Worm (Caenorhabditis elegans) whole organism, L4 larva: Measurements from ENCODE around the gene F37H8.5.

ENCODE experiments used
- F10B5.3 ChIP-seq: sonication (generic microtip); optimal IDR thresholded peaks from 2 replicates; lab custom pipeline; 2016; ENCODE audit warnings: mild to moderate bottlenecking, missing genetic modification characterization, missing compliant biosample characterization
- F44E2.7 ChIP-seq: fragments of 200-800 bp; sonication (Bioruptor generic); IDR thresholded peaks from 2 replicates; pipeline ENCODE4 v2.1.2; 2022; ENCODE audit warnings: missing genetic modification characterization, missing compliant biosample characterization
- Y5F2A.4 ChIP-seq: fragments of 200-800 bp; sonication (Bioruptor generic); optimal IDR thresholded peaks from 2 replicates; lab custom pipeline; 2018; ENCODE audit warnings: mild to moderate bottlenecking, missing genetic modification characterization, missing compliant biosample characterization
- Y75B8A.6 ChIP-seq: fragments of 200-800 bp; sonication (Bioruptor generic); IDR thresholded peaks from 2 replicates; pipeline ENCODE4 v1.3.6; 2022; ENCODE audit warnings: missing genetic modification reagents, missing genetic modification characterization, missing compliant biosample characterization
- ZK546.5 ChIP-seq, 2 experiments: sonication (generic microtip); optimal IDR thresholded peaks; 2 replicates each; lab custom pipeline; 2017; ENCODE audit warnings: missing biosample characterization in 2 of 2, missing genetic modification characterization in 2 of 2
- aha-1 ChIP-seq: fragments of 150-350 bp; peaks from one replicate; lab custom pipeline; 2014; ENCODE audit warnings: missing biosample characterization, missing genetic modification characterization
- aly-2 ChIP-seq: sonication (generic microtip); optimal IDR thresholded peaks from 2 replicates; lab custom pipeline; 2018; ENCODE audit warnings: missing biosample characterization, missing genetic modification characterization
- ama-1 ChIP-seq: fragments of 150-350 bp; optimal IDR thresholded peaks from 2 replicates; lab custom pipeline; 2014; ENCODE audit warnings: inconsistent platforms, mixed read lengths
- attf-4 ChIP-seq: sonication (generic microtip); optimal IDR thresholded peaks from 3 replicates; lab custom pipeline; 2017; ENCODE audit warnings: missing biosample characterization, missing genetic modification characterization
- ceh-20 ChIP-seq: fragments of 200-800 bp; sonication (Bioruptor generic); IDR thresholded peaks from 2 replicates; pipeline ENCODE4 v1.3.6; 2022; ENCODE audit warnings: missing genetic modification reagents, missing genetic modification characterization, missing compliant biosample characterization
- ceh-32 ChIP-seq: sonication (generic microtip); optimal IDR thresholded peaks from 2 replicates; lab custom pipeline; 2016; ENCODE audit warnings: mild to moderate bottlenecking, missing genetic modification characterization, missing compliant biosample characterization; ENCODE audit not compliant: poor library complexity
- ceh-44 ChIP-seq: fragments of 200-800 bp; sonication (Bioruptor generic); IDR thresholded peaks from 2 replicates; pipeline ENCODE4 v1.3.6; 2022; ENCODE audit warnings: missing genetic modification reagents, missing genetic modification characterization, missing compliant biosample characterization
- ceh-62 ChIP-seq: sonication (generic microtip); optimal IDR thresholded peaks from 2 replicates; lab custom pipeline; 2017; ENCODE audit warnings: missing biosample characterization, missing genetic modification characterization
- ctbp-1 ChIP-seq: fragments of 200-800 bp; sonication (Bioruptor generic); IDR thresholded peaks from 2 replicates; pipeline ENCODE4 v1.3.6; 2022; ENCODE audit warnings: missing genetic modification reagents, missing genetic modification characterization, missing compliant biosample characterization
- daf-16 ChIP-seq, 3 experiments: sonication (generic microtip); optimal IDR thresholded peaks; 2 replicates each; lab custom pipeline; 2016 to 2017; ENCODE audit warnings: missing genetic modification characterization in 3 of 3, missing genetic modification reagents in 3 of 3, mild to moderate bottlenecking in 2 of 3, missing compliant biosample characterization in 2 of 3, missing biosample characterization in 1 of 3, moderate library complexity in 1 of 3
- dmd-6 ChIP-seq: fragments of 200-800 bp; sonication (Bioruptor generic); IDR thresholded peaks from 2 replicates; pipeline ENCODE4 v1.3.6; 2022; ENCODE audit warnings: missing genetic modification reagents, missing genetic modification characterization, missing compliant biosample characterization
- dmd-9 ChIP-seq: fragments of 200-800 bp; sonication (Bioruptor generic); IDR thresholded peaks from 2 replicates; pipeline ENCODE4 v1.3.6; 2022; ENCODE audit warnings: missing genetic modification reagents, missing genetic modification characterization, missing compliant biosample characterization
- dpl-1 ChIP-seq: fragments of 150-350 bp; optimal IDR thresholded peaks from 2 replicates; lab custom pipeline; 2014; ENCODE audit warnings: missing biosample characterization, missing genetic modification reagents, missing genetic modification characterization
- dve-1 ChIP-seq: sonication (generic microtip); optimal IDR thresholded peaks from 2 replicates; lab custom pipeline; 2017; ENCODE audit warnings: antibody characterized with exemption, mild to moderate bottlenecking, missing genetic modification characterization, missing compliant biosample characterization; ENCODE audit not compliant: insufficient read depth
- egl-27 ChIP-seq: sonication (generic microtip); optimal IDR thresholded peaks from 3 replicates; lab custom pipeline; 2017; ENCODE audit warnings: missing biosample characterization, missing genetic modification reagents, missing genetic modification characterization
- fkh-10 ChIP-seq: fragments of 150-350 bp; optimal IDR thresholded peaks from 2 replicates; lab custom pipeline; 2014; ENCODE audit warnings: missing biosample characterization, missing genetic modification reagents, missing genetic modification characterization
- hif-1 ChIP-seq, 2 experiments: sonication (generic microtip); optimal IDR thresholded peaks; 2 replicates each; lab custom pipeline; 2016 to 2017; ENCODE audit warnings: missing compliant biosample characterization in 2 of 2, missing genetic modification characterization in 2 of 2, missing genetic modification reagents in 2 of 2, missing genotype in 2 of 2, mild to moderate bottlenecking in 1 of 2
- jun-1 ChIP-seq: fragments of 150-350 bp; optimal IDR thresholded peaks from 2 replicates; lab custom pipeline; 2014; ENCODE audit warnings: missing biosample characterization, missing genetic modification reagents, missing genetic modification characterization
- lin-15B ChIP-seq: fragments of 150-350 bp; sonication (generic microtip); optimal IDR thresholded peaks from 3 replicates; lab custom pipeline; 2014; ENCODE audit warnings: missing biosample characterization, missing genetic modification characterization
- lin-29 ChIP-seq: fragments of 200-800 bp; sonication (Bioruptor generic); IDR thresholded peaks from 2 replicates; pipeline ENCODE4 v1.3.6; 2022; ENCODE audit warnings: missing genetic modification reagents, missing genetic modification characterization, missing compliant biosample characterization
- lsy-2 ChIP-seq, 2 experiments: fragments of 150-350 bp in 1 of 2; sonication (generic microtip) in 1 of 2; optimal IDR thresholded peaks; 2 replicates each; lab custom pipeline; 2014 to 2017; ENCODE audit warnings: missing biosample characterization in 2 of 2, missing genetic modification characterization in 2 of 2
- madf-5 ChIP-seq, 2 experiments: fragments of 200-800 bp; sonication (Bioruptor generic); IDR thresholded peaks; 2 replicates each; pipeline ENCODE4 v1.3.6; 2022; ENCODE audit warnings: missing compliant biosample characterization in 2 of 2, missing genetic modification characterization in 2 of 2
- madf-9 ChIP-seq: fragments of 200-800 bp; sonication (Bioruptor generic); conservative IDR thresholded peaks from 2 replicates; pipeline ENCODE4 v1.3.6; 2022; ENCODE audit warnings: missing genetic modification reagents, missing genetic modification characterization, missing compliant biosample characterization
- mdl-1 ChIP-seq, 2 experiments: fragments of 150-350 bp in 1 of 2; sonication (generic microtip) in 1 of 2; optimal IDR thresholded peaks; 2 replicates each; lab custom pipeline; 2014 to 2017; ENCODE audit warnings: missing biosample characterization in 2 of 2, missing genetic modification characterization in 2 of 2
- mdt-29 ChIP-seq: fragments of 200-800 bp; sonication (Bioruptor generic); IDR thresholded peaks from 2 replicates; pipeline ENCODE4 v1.3.6; 2022; ENCODE audit warnings: missing genetic modification reagents, missing genetic modification characterization, missing compliant biosample characterization
- mes-2 ChIP-seq: sonication (generic microtip); optimal IDR thresholded peaks from 2 replicates; lab custom pipeline; 2016; ENCODE audit warnings: missing genotype, mild to moderate bottlenecking, missing genetic modification characterization, missing compliant biosample characterization; ENCODE audit not compliant: poor library complexity, severe bottlenecking
- mxl-3 ChIP-seq: fragments of 200-800 bp; sonication (Bioruptor generic); optimal IDR thresholded peaks from 2 replicates; lab custom pipeline; 2018; ENCODE audit warnings: mild to moderate bottlenecking, missing genetic modification characterization, missing compliant biosample characterization
- nhr-28 ChIP-seq: fragments of 150-350 bp; optimal IDR thresholded peaks from 2 replicates; lab custom pipeline; 2014; ENCODE audit warnings: missing biosample characterization, missing genetic modification characterization
- nhr-77 ChIP-seq: fragments of 150-350 bp; optimal IDR thresholded peaks from 2 replicates; lab custom pipeline; 2014; ENCODE audit warnings: missing biosample characterization, missing genetic modification characterization
- php-3 ChIP-seq: fragments of 200-800 bp; sonication (Bioruptor generic); IDR thresholded peaks from 2 replicates; pipeline ENCODE4 v1.3.6; 2022; ENCODE audit warnings: missing genetic modification reagents, missing genetic modification characterization, missing compliant biosample characterization
- pqm-1 ChIP-seq: sonication (generic microtip); optimal IDR thresholded peaks from 2 replicates; lab custom pipeline; 2017; ENCODE audit warnings: missing biosample characterization, missing genetic modification characterization
- rbr-2 ChIP-seq: sonication (generic microtip); optimal IDR thresholded peaks from 2 replicates; lab custom pipeline; 2016; ENCODE audit warnings: missing genotype, missing genetic modification characterization, missing compliant biosample characterization
- set-16 ChIP-seq: fragments of 200-800 bp; sonication (Bioruptor generic); IDR thresholded peaks from 2 replicates; pipeline ENCODE4 v1.3.6; 2022; ENCODE audit warnings: missing genetic modification reagents, missing genetic modification characterization, missing compliant biosample characterization
- spr-3 ChIP-seq: fragments of 200-800 bp; sonication (Bioruptor generic); optimal IDR thresholded peaks from 2 replicates; lab custom pipeline; 2018; ENCODE audit warnings: mild to moderate bottlenecking, missing genetic modification characterization, missing compliant biosample characterization
- tra-1 ChIP-seq: fragments of 200-800 bp; sonication (Bioruptor generic); IDR thresholded peaks from 2 replicates; pipeline ENCODE4 v1.3.6; 2022; ENCODE audit warnings: missing genetic modification reagents, missing genetic modification characterization, missing compliant biosample characterization
- unc-130 ChIP-seq: sonication (generic microtip); optimal IDR thresholded peaks from 2 replicates; lab custom pipeline; 2016; ENCODE audit warnings: missing genetic modification reagents, missing genetic modification characterization, missing compliant biosample characterization
- unc-39 ChIP-seq: sonication (generic microtip); optimal IDR thresholded peaks from 2 replicates; lab custom pipeline; 2017; ENCODE audit warnings: missing biosample characterization, missing genetic modification characterization
- unc-62 ChIP-seq, 3 experiments: fragments of 150-350 bp in 1 of 3; sonication (generic microtip); optimal IDR thresholded peaks in 2 of 3; peaks in 1 of 3; 1 replicate in 1 of 3; 2 replicates in 2 of 3; lab custom pipeline; 2014 to 2017; ENCODE audit warnings: missing biosample characterization in 3 of 3, missing genetic modification characterization in 3 of 3, missing genetic modification reagents in 3 of 3, missing genotype in 1 of 3
- zip-2 ChIP-seq: fragments of 150-350 bp; optimal IDR thresholded peaks from 2 replicates; lab custom pipeline; 2014; ENCODE audit warnings: missing biosample characterization, missing genetic modification characterization
- ztf-11 ChIP-seq: fragments of 150-350 bp; optimal IDR thresholded peaks from 2 replicates; lab custom pipeline; 2014; ENCODE audit warnings: missing biosample characterization, missing genetic modification characterization
- ztf-7 ChIP-seq: fragments of 150-350 bp; optimal IDR thresholded peaks from 2 replicates; lab custom pipeline; 2014; ENCODE audit warnings: missing biosample characterization, missing genetic modification characterization

The F37H8.5 gene

ce11 chrII:11150976-11151375, 37.0 kb upstream of the F37H8.5 start (continued):
- no peak for TF ChIP-seq F44E2.7 (GFP tag; lab: Robert Waterston, UW)
- no peak for TF ChIP-seq ctbp-1 (GFP tag; lab: Robert Waterston, UW)
- TF ChIP-seq zip-2 (tag; lab: Kevin White, UChicago): no peak

- peak; percentile 21 for TF ChIP-seq aha-1 (tag; lab: Kevin White, UChicago)
- TF ChIP-seq daf-16 (GFP tag; optimal IDR thresholded peaks at IDR 0.05; lab: Kevin White, UChicago): no peak
- no peak for TF ChIP-seq daf-16 (tag; optimal IDR thresholded peaks at IDR 0.05; lab: Kevin White, UChicago)
- TF ChIP-seq ztf-7 (tag; lab: Kevin White, UChicago): no peak
- TF ChIP-seq, all 104 proteins: peak for 1
Measured at ce11 chrII:11152495-11152894, 35.5 kb upstream of the F37H8.5 start, which contains the start of gene pqm-1. TSS of gene pqm-1 (minus strand) at chrII:11152595.

ce11 chrII:11153080-11153479, 34.9 kb upstream of the F37H8.5 start:
- TF ChIP-seq mes-2 (tag; lab: Kevin White, UChicago): peak; percentile 13
- TF ChIP-seq rbr-2 (tag; lab: Kevin White, UChicago): no peak
- no peak for TF ChIP-seq ceh-44 (GFP tag; lab: Robert Waterston, UW)
- TF ChIP-seq madf-9 (GFP tag; lab: Robert Waterston, UW): no peak
- no peak for TF ChIP-seq ceh-62
- TF ChIP-seq attf-4 (tag; lab: Kevin White, UChicago): no peak
- no peak for TF ChIP-seq ceh-32 (tag; lab: Kevin White, UChicago)
- no peak for TF ChIP-seq madf-5 (GFP tag; IDR thresholded peaks at IDR 0.05; lab: Robert Waterston, UW)
- no peak for TF ChIP-seq spr-3
- TF ChIP-seq ceh-20 (GFP tag; lab: Robert Waterston, UW): no peak
- no peak for TF ChIP-seq F10B5.3 (tag; lab: Kevin White, UChicago)
- no peak for TF ChIP-seq egl-27 (tag; lab: Kevin White, UChicago)
- TF ChIP-seq lsy-2 (tag; optimal IDR thresholded peaks at IDR 0.05; lab: Kevin White, UChicago): no peak
- no peak for TF ChIP-seq unc-39 (tag; lab: Kevin White, UChicago)
- TF ChIP-seq Y75B8A.6 (GFP tag; lab: Robert Waterston, UW): no peak
- no peak for TF ChIP-seq mdl-1 (tag; optimal IDR thresholded peaks at IDR 0.05; lab: Kevin White, UChicago)
- no peak for TF ChIP-seq unc-130
- 0 out of 2 replicates have a peak, but pooled peaks have one; percentile 38 for TF ChIP-seq php-3 (GFP tag; lab: Robert Waterston, UW)
- peak; percentile 41 for TF ChIP-seq nhr-28 (tag; lab: Kevin White, UChicago)
- TF ChIP-seq dve-1 (tag; lab: Kevin White, UChicago): peak; percentile 67
- TF ChIP-seq dmd-6 (GFP tag; lab: Robert Waterston, UW): peak; percentile 74
- TF ChIP-seq dmd-9 (GFP tag; lab: Robert Waterston, UW): no peak
- no peak for TF ChIP-seq fkh-10
- TF ChIP-seq unc-62 (GFP tag; optimal IDR thresholded peaks at IDR 0.05 in 1 of 2; lab: Kevin White, UChicago): no peak
- no peak for TF ChIP-seq unc-62 (tag; optimal IDR thresholded peaks at IDR 0.05; lab: Kevin White, UChicago)
- TF ChIP-seq pqm-1 (tag; lab: Kevin White, UChicago): no peak
- TF ChIP-seq tra-1 (GFP tag; lab: Robert Waterston, UW): 0 out of 2 replicates have a peak, but pooled peaks have one; percentile 37
- TF ChIP-seq ZK546.5 (tag; optimal IDR thresholded peaks at IDR 0.05; lab: Kevin White, UChicago): no peak
- no peak for TF ChIP-seq dpl-1 (GFP tag; lab: Kevin White, UChicago)
- peak; percentile 9 for TF ChIP-seq ama-1 (lab: Kevin White, UChicago)
- no peak for TF ChIP-seq nhr-77 (tag; lab: Kevin White, UChicago)
- TF ChIP-seq lin-29: no peak
- no peak for TF ChIP-seq ztf-11 (tag; lab: Kevin White, UChicago)
- TF ChIP-seq jun-1 (tag; lab: Kevin White, UChicago): no peak
- TF ChIP-seq aly-2: no peak
- no peak for TF ChIP-seq lin-15B (tag; lab: Kevin White, UChicago)
- no peak for TF ChIP-seq mxl-3 (GFP tag; lab: Kevin White, UChicago)
- no peak for TF ChIP-seq set-16 (GFP tag; lab: Robert Waterston, UW)
- no peak for TF ChIP-seq mdt-29 (GFP tag; lab: Robert Waterston, UW)
- no peak for TF ChIP-seq daf-16 (GFP tag; optimal IDR thresholded peaks at IDR 0.05; lab: Kevin White, UChicago)
- peak; percentile 78 for TF ChIP-seq daf-16 (tag; optimal IDR thresholded peaks at IDR 0.05; lab: Kevin White, UChicago)
- no peak for TF ChIP-seq Y5F2A.4 (GFP tag; lab: Kevin White, UChicago)
- no peak for TF ChIP-seq F44E2.7 (GFP tag; lab: Robert Waterston, UW)
- peak; percentile 63 for TF ChIP-seq aha-1 (tag; lab: Kevin White, UChicago)
- TF ChIP-seq hif-1 (tag; optimal IDR thresholded peaks at IDR 0.05; lab: Kevin White, UChicago): no peak
